Fruit fly (Drosophila melanogaster): ENCODE results near the gene CG15443.

- TF ChIP-seq cnc (optimal IDR thresholded peaks at IDR 0.05) (no peak), pad (GFP tag; optimal IDR thresholded peaks at IDR 0.05) (no peak), tj (GFP tag; optimal IDR thresholded peaks at IDR 0.05) (no peak)
Observed at dm6 chr2L:4463323-4463722, at the start of gene CG15443, which contains the start of gene Paris.

All from whole organism, adult.